Fruit fly (Drosophila melanogaster): Measurements from ENCODE around the gene obst-E.

obst-E gene

dm6 chr2L:5790799-5791526, 25.0 kb upstream of the obst-E start:
- TF ChIP-seq Pif1B (GFP tag; optimal IDR thresholded peaks at IDR 0.05) (no peak), CG8301 (tag; optimal IDR thresholded peaks at IDR 0.05) (no peak)

dm6 chr2L:5789268-5789667, 23.3 kb upstream of the obst-E start:
- no peak for TF ChIP-seq CG8159 (tag; optimal IDR thresholded peaks at IDR 0.05)
- no peak for TF ChIP-seq CG15710 (tag; optimal IDR thresholded peaks at IDR 0.05)
- no peak for TF ChIP-seq CG17806 (tag; optimal IDR thresholded peaks at IDR 0.05)
- TF ChIP-seq Ets98B (GFP tag; IDR thresholded peaks at IDR 0.05) = no peak
- no peak for TF ChIP-seq fd96Ca (GFP tag; IDR thresholded peaks at IDR 0.05)
- TF ChIP-seq CG34367 (tag; optimal IDR thresholded peaks at IDR 0.05) = no peak
- no peak for TF ChIP-seq Pif1B (GFP tag; optimal IDR thresholded peaks at IDR 0.05)
- TF ChIP-seq CG32121 (GFP tag; IDR thresholded peaks at IDR 0.05) = no peak
- no peak for TF ChIP-seq CG4496 (GFP tag; IDR thresholded peaks at IDR 0.05)
- TF ChIP-seq EcR (GFP tag; optimal IDR thresholded peaks at IDR 0.05) = no peak
- TF ChIP-seq CG13204 (GFP tag; optimal IDR thresholded peaks at IDR 0.05) = no peak
- TF ChIP-seq Snoo (tag; optimal IDR thresholded peaks at IDR 0.05) = no peak
- no peak for TF ChIP-seq CG10348 (GFP tag; IDR thresholded peaks at IDR 0.05)

dm6 chr2L:5783731-5784130, 17.8 kb upstream of the obst-E start, which contains the start of gene CG31913:
Gene CG31913, plus strand, starts transcription at chr2L:5784031.
- TF ChIP-seq EcR (GFP tag; optimal IDR thresholded peaks at IDR 0.05) (peak; percentile 64), CG8159 (tag; optimal IDR thresholded peaks at IDR 0.05) (no peak), CG13204 (GFP tag; optimal IDR thresholded peaks at IDR 0.05) (peak; percentile 41)

- TF ChIP-seq CG17806 (tag; optimal IDR thresholded peaks at IDR 0.05) (no peak), CG8301 (tag; optimal IDR thresholded peaks at IDR 0.05) (no peak), CG13204 (GFP tag; optimal IDR thresholded peaks at IDR 0.05) (no peak), Pif1B (GFP tag; optimal IDR thresholded peaks at IDR 0.05) (no peak), CG34367 (tag; optimal IDR thresholded peaks at IDR 0.05) (no peak), CG14655 (GFP tag; optimal IDR thresholded peaks at IDR 0.05) (no peak), fd96Ca (GFP tag; IDR thresholded peaks at IDR 0.05) (no peak), rn (GFP tag; IDR thresholded peaks at IDR 0.05) (no peak), Snoo (tag; optimal IDR thresholded peaks at IDR 0.05) (no peak), CG4496 (GFP tag; IDR thresholded peaks at IDR 0.05) (no peak), CG8159 (tag; optimal IDR thresholded peaks at IDR 0.05) (no peak), CG15710 (tag; optimal IDR thresholded peaks at IDR 0.05) (no peak), Ets98B (GFP tag; IDR thresholded peaks at IDR 0.05) (no peak), gl (tag; optimal IDR thresholded peaks at IDR 0.05) (no peak), CG32121 (GFP tag; IDR thresholded peaks at IDR 0.05) (no peak), D1 (tag; optimal IDR thresholded peaks at IDR 0.05) (no peak), EcR (GFP tag; optimal IDR thresholded peaks at IDR 0.05) (no peak), CG9948 (tag; optimal IDR thresholded peaks at IDR 0.05) (no peak), Pif1A (GFP tag; optimal IDR thresholded peaks at IDR 0.05) (no peak), CG10348 (GFP tag; IDR thresholded peaks at IDR 0.05) (no peak)
Measured at dm6 chr2L:5782866-5783265, 16.9 kb upstream of the obst-E start.

dm6 chr2L:5781181-5781580, 15.2 kb upstream of the obst-E start:
- TF ChIP-seq EcR (GFP tag; optimal IDR thresholded peaks at IDR 0.05) (no peak), Snoo (tag; optimal IDR thresholded peaks at IDR 0.05) (no peak), CG15710 (tag; optimal IDR thresholded peaks at IDR 0.05) (peak; percentile 20), CG8159 (tag; optimal IDR thresholded peaks at IDR 0.05) (no peak), CG14655 (GFP tag; optimal IDR thresholded peaks at IDR 0.05) (no peak), Pif1A (GFP tag; optimal IDR thresholded peaks at IDR 0.05) (peak; percentile 18), CG32121 (GFP tag; IDR thresholded peaks at IDR 0.05) (no peak), fd96Ca (GFP tag; IDR thresholded peaks at IDR 0.05) (no peak; the same call in 2 of the 3 replicates), CG8301 (tag; optimal IDR thresholded peaks at IDR 0.05) (peak; percentile 11), gl (tag; optimal IDR thresholded peaks at IDR 0.05) (no peak), CG12605 (GFP tag; IDR thresholded peaks at IDR 0.05) (no peak), Ets98B (GFP tag; IDR thresholded peaks at IDR 0.05) (no peak), CG17806 (tag; optimal IDR thresholded peaks at IDR 0.05) (peak; percentile 27), CG13204 (GFP tag; optimal IDR thresholded peaks at IDR 0.05) (peak; percentile 15), D1 (tag; optimal IDR thresholded peaks at IDR 0.05) (no peak), CG34367 (tag; optimal IDR thresholded peaks at IDR 0.05) (no peak), CG9948 (tag; optimal IDR thresholded peaks at IDR 0.05) (peak; percentile 37), rn (GFP tag; IDR thresholded peaks at IDR 0.05) (no peak), CG10348 (GFP tag; IDR thresholded peaks at IDR 0.05) (no peak), Pif1B (GFP tag; optimal IDR thresholded peaks at IDR 0.05) (peak; percentile 36), CG4496 (GFP tag; IDR thresholded peaks at IDR 0.05) (peak; percentile 36; the same call in 2 of the 3 replicates)

- no peak for TF ChIP-seq CG32121 (GFP tag; IDR thresholded peaks at IDR 0.05)
- TF ChIP-seq Snoo (tag; optimal IDR thresholded peaks at IDR 0.05) = no peak
- TF ChIP-seq fd96Ca (GFP tag; IDR thresholded peaks at IDR 0.05) = no peak
- no peak for TF ChIP-seq CG34367 (tag; optimal IDR thresholded peaks at IDR 0.05)
- no peak for TF ChIP-seq CG17806 (tag; optimal IDR thresholded peaks at IDR 0.05)
- no peak for TF ChIP-seq CG12605 (GFP tag; IDR thresholded peaks at IDR 0.05)
- TF ChIP-seq CG10348 (GFP tag; IDR thresholded peaks at IDR 0.05) = no peak
- TF ChIP-seq CG13204 (GFP tag; optimal IDR thresholded peaks at IDR 0.05) = no peak
- no peak for TF ChIP-seq gl (tag; optimal IDR thresholded peaks at IDR 0.05)
- TF ChIP-seq Pif1A (GFP tag; optimal IDR thresholded peaks at IDR 0.05) = no peak
- TF ChIP-seq rn (GFP tag; IDR thresholded peaks at IDR 0.05) = no peak
Measured at dm6 chr2L:5780703-5781102, 14.8 kb upstream of the obst-E start.
